Fruit fly (Drosophila melanogaster): ENCODE measurements around the gene p38a.
A peak's percentile ranks its signal among the peaks of the same experiment; 100 is the strongest.

Gene p38a

dm6 chr3R:24105312-24105902 lies 46.7 kb downstream of the p38a start, which contains the start of gene Syx1A (continued):
- TF ChIP-seq CG17829 (tag; optimal IDR thresholded peaks at IDR 0.05) (peak; percentile 64), CG11695 (GFP tag; IDR thresholded peaks at IDR 0.05) (no peak), CG12071 (GFP tag; optimal IDR thresholded peaks at IDR 0.05) (peak; percentile 22), mld (GFP tag; IDR thresholded peaks at IDR 0.05; ENCODE audit: partially characterized antibody) (no peak), rib (GFP tag; IDR thresholded peaks at IDR 0.05) (no peak), dimm (GFP tag; IDR thresholded peaks at IDR 0.05) (no peak), CG5953 (GFP tag; IDR thresholded peaks at IDR 0.05) (no peak), eyg (GFP tag; optimal IDR thresholded peaks at IDR 0.05) (no peak), CG10959 (GFP tag; IDR thresholded peaks at IDR 0.05) (no peak), CG12769 (tag; optimal IDR thresholded peaks at IDR 0.05) (no peak), CG8089 (GFP tag; optimal IDR thresholded peaks at IDR 0.05) (no peak), CG7786 (GFP tag; optimal IDR thresholded peaks at IDR 0.05) (no peak), Nf-YC (tag; optimal IDR thresholded peaks at IDR 0.05) (peak; percentile 44), sisA (GFP tag; IDR thresholded peaks at IDR 0.05) (no peak), dati (GFP tag; IDR thresholded peaks at IDR 0.05) (no peak), chm (GFP tag; IDR thresholded peaks at IDR 0.05) (no peak), CG1647 (GFP tag; optimal IDR thresholded peaks at IDR 0.05) (no peak), dan (GFP tag; IDR thresholded peaks at IDR 0.05) (no peak), abd-A (tag; optimal IDR thresholded peaks at IDR 0.05) (peak; percentile 25), CG2712 (tag; optimal IDR thresholded peaks at IDR 0.05) (peak; percentile 29), NFAT (GFP tag; IDR thresholded peaks at IDR 0.05) (no peak), ftz-f1 (GFP tag; optimal IDR thresholded peaks at IDR 0.05) (no peak), CG18262 (tag; optimal IDR thresholded peaks at IDR 0.05) (peak; percentile 26), wor (GFP tag; IDR thresholded peaks at IDR 0.05) (no peak), CG3281 (GFP tag; optimal IDR thresholded peaks at IDR 0.05) (peak; percentile 55)

dm6 chr3R:24104471-24105311 lies 47.4 kb downstream of the p38a start:
- TF ChIP-seq CG10274 (GFP tag; optimal IDR thresholded peaks at IDR 0.05): no peak
- peak in 1 of 2 experiments; percentile 52 for TF ChIP-seq Pdp1 (GFP tag; optimal IDR thresholded peaks at IDR 0.05)
- no peak for TF ChIP-seq CG9876 (GFP tag; optimal IDR thresholded peaks at IDR 0.05)
- no peak for TF ChIP-seq CG6813 (GFP tag; optimal IDR thresholded peaks at IDR 0.05)
- peak; percentile 26 for TF ChIP-seq nom (GFP tag; optimal IDR thresholded peaks at IDR 0.05)
- peak; percentile 43 for TF ChIP-seq CG12299 (tag; optimal IDR thresholded peaks at IDR 0.05)
- peak; percentile 75 for TF ChIP-seq CG9437 (GFP tag; optimal IDR thresholded peaks at IDR 0.05)
- peak; percentile 65 for TF ChIP-seq cg (GFP tag; optimal IDR thresholded peaks at IDR 0.05)
- TF ChIP-seq abd-A (tag; optimal IDR thresholded peaks at IDR 0.05): peak; percentile 73
- no peak for TF ChIP-seq Stat92E (GFP tag; optimal IDR thresholded peaks at IDR 0.05)
- TF ChIP-seq CG8924 (tag; optimal IDR thresholded peaks at IDR 0.05): peak; percentile 71
- peak; percentile 20 for TF ChIP-seq Med (GFP tag)
- peak; percentile 86 to 95 for TF ChIP-seq Trl (optimal IDR thresholded peaks at IDR 0.05)
- TF ChIP-seq Trl (GFP tag; optimal IDR thresholded peaks at IDR 0.05): no peak
- TF ChIP-seq CG34376 (GFP tag; optimal IDR thresholded peaks at IDR 0.05): peak; percentile 59
- no peak for TF ChIP-seq CG6254 (GFP tag; optimal IDR thresholded peaks at IDR 0.05)
- peak; percentile 94 for TF ChIP-seq onecut (GFP tag; IDR thresholded peaks at IDR 0.05)
- TF ChIP-seq nerfin-1 (tag; optimal IDR thresholded peaks at IDR 0.05): peak; percentile 77
- no peak for TF ChIP-seq Chrac-16 (GFP tag; optimal IDR thresholded peaks at IDR 0.05)
- peak; percentile 2 for TF ChIP-seq yki (optimal IDR thresholded peaks at IDR 0.05)
